Fruit fly (Drosophila melanogaster): ENCODE measurements around the gene CG15695.
A peak's percentile ranks its signal among the peaks of the same experiment; 100 is the strongest.

CG15695 gene

DNA sequence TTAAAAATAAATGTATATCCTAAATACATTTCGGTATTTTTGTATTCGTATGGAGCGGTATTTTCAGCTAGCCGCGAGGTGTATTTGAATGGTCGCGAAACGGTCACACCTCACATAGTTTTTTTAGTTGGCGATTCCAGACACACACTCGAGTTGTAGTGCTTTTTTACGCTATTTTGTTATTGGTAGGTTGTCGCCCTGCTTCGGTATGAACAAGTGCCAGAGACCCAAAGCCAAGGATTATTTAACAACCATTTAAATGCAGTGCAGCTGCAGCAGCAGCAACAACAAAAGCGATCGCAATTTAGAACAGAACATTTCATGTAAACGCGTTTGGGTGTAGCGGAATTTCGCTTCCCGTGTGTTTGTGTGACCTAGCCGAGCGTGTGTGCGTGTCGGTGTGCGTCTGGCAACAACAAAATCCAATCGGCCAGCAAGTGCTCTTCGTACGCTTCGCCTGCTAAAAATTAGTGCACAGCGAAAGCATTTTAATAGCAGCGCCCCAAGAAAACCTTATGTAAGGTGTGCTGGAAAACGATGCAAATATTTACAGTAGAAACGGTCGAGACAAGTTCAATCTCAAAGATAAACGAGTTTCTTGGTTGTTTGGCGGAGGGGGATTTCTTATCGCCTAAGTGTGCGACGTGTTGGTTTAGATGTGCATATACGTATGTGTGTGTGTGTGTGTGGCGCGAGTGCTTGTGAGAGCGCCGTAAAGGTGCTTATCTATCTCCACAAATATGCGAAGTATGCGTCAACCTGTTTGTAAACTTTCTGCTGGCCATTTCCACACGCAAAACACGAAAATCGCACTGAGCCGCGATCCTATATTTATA is 9.0 kb upstream of the CG15695 start, which contains the start of gene Synd (continued):
- TF ChIP-seq CG2116 (GFP tag; optimal IDR thresholded peaks at IDR 0.05) = no peak
- TF ChIP-seq Atf-2 (GFP tag; optimal IDR thresholded peaks at IDR 0.05) = no peak
- TF ChIP-seq shn (GFP tag; optimal IDR thresholded peaks at IDR 0.05) = no peak
- no peak for TF ChIP-seq cas (GFP tag; IDR thresholded peaks at IDR 0.05)
- TF ChIP-seq CG11695 (GFP tag; IDR thresholded peaks at IDR 0.05) = 0 out of 3 replicates have a peak, but pooled peaks have one; percentile 31
- TF ChIP-seq fu2 (GFP tag; optimal IDR thresholded peaks at IDR 0.05) = no peak
- no peak for TF ChIP-seq CG30431 (GFP tag; optimal IDR thresholded peaks at IDR 0.05)
- no peak for TF ChIP-seq pan (optimal IDR thresholded peaks at IDR 0.05)
- TF ChIP-seq pan (GFP tag; optimal IDR thresholded peaks at IDR 0.05 in 1 of 2, IDR thresholded peaks at IDR 0.05 in 1 of 2) = no peak
- no peak for TF ChIP-seq CG6765 (GFP tag; optimal IDR thresholded peaks at IDR 0.05)
- no peak for TF ChIP-seq Bteb2 (GFP tag; optimal IDR thresholded peaks at IDR 0.05)
- peak in 1 of 2 experiments; percentile 31 for TF ChIP-seq Eip74EF (GFP tag; optimal IDR thresholded peaks at IDR 0.05)
- TF ChIP-seq cwo (GFP tag; optimal IDR thresholded peaks at IDR 0.05) = peak; percentile 35
- peak; percentile 79 for TF ChIP-seq CG10431 (GFP tag; optimal IDR thresholded peaks at IDR 0.05)

- peak in 1 of 2 experiments; percentile 11 for TF ChIP-seq crp (GFP tag; optimal IDR thresholded peaks at IDR 0.05)
- TF ChIP-seq Myb (GFP tag; optimal IDR thresholded peaks at IDR 0.05) = peak; percentile 2
- no peak for TF ChIP-seq CG6654 (GFP tag; optimal IDR thresholded peaks at IDR 0.05)
- TF ChIP-seq zf30C (GFP tag; optimal IDR thresholded peaks at IDR 0.05) = peak; percentile 62
- no peak for TF ChIP-seq CTCF (GFP tag; optimal IDR thresholded peaks at IDR 0.05)
- no peak for TF ChIP-seq Camta (GFP tag; optimal IDR thresholded peaks at IDR 0.05)
- TF ChIP-seq ind (GFP tag; optimal IDR thresholded peaks at IDR 0.05) = peak; percentile 46
- TF ChIP-seq Hand (GFP tag; optimal IDR thresholded peaks at IDR 0.05) = no peak
- no peak for TF ChIP-seq HmgZ (tag; optimal IDR thresholded peaks at IDR 0.05)
- no peak for TF ChIP-seq CG13296 (GFP tag; optimal IDR thresholded peaks at IDR 0.05)
- TF ChIP-seq Chrac-16 (GFP tag; optimal IDR thresholded peaks at IDR 0.05) = peak; percentile 10
- TF ChIP-seq unpg (GFP tag; optimal IDR thresholded peaks at IDR 0.05) = peak; percentile 33
- peak; percentile 10 for TF ChIP-seq gsb-n (tag; optimal IDR thresholded peaks at IDR 0.05)
- no peak for TF ChIP-seq chm (GFP tag; IDR thresholded peaks at IDR 0.05)
- no peak for TF ChIP-seq mam (GFP tag; optimal IDR thresholded peaks at IDR 0.05)
- peak; percentile 54 for TF ChIP-seq Xbp1 (GFP tag; optimal IDR thresholded peaks at IDR 0.05)
- TF ChIP-seq BtbVII (GFP tag; optimal IDR thresholded peaks at IDR 0.05) = no peak
- no peak for TF ChIP-seq CG3847 (GFP tag; IDR thresholded peaks at IDR 0.05)
- TF ChIP-seq nau (GFP tag; optimal IDR thresholded peaks at IDR 0.05) = no peak
- TF ChIP-seq tio (GFP tag; optimal IDR thresholded peaks at IDR 0.05) = peak; percentile 7
- no peak for TF ChIP-seq CG10462 (GFP tag; optimal IDR thresholded peaks at IDR 0.05)
- TF ChIP-seq CG2889 (GFP tag; IDR thresholded peaks at IDR 0.05) = 0 out of 3 replicates have a peak, but pooled peaks have one; percentile 17
- TF ChIP-seq z (GFP tag; IDR thresholded peaks at IDR 0.05) = peak; percentile 83
- 0 out of 2 replicates have a peak, but pooled peaks have one; percentile 12 for TF ChIP-seq Ada2b (GFP tag; IDR thresholded peaks at IDR 0.05)
- TF ChIP-seq chn (GFP tag; optimal IDR thresholded peaks at IDR 0.05) = peak; percentile 22
- peak; percentile 46 for TF ChIP-seq CG15269 (tag; optimal IDR thresholded peaks at IDR 0.05)
- no peak for TF ChIP-seq amos (GFP tag; IDR thresholded peaks at IDR 0.05; ENCODE audit: partially characterized antibody)
- peak; percentile 21 for TF ChIP-seq CoRest (tag; optimal IDR thresholded peaks at IDR 0.05)
- no peak for TF ChIP-seq CG13123 (GFP tag; optimal IDR thresholded peaks at IDR 0.05)
- TF ChIP-seq Dek (tag; optimal IDR thresholded peaks at IDR 0.05) = no peak
- TF ChIP-seq CG9876 (GFP tag; optimal IDR thresholded peaks at IDR 0.05) = no peak
- TF ChIP-seq tx (GFP tag; optimal IDR thresholded peaks at IDR 0.05) = peak; percentile 40
- TF ChIP-seq Sox102F (GFP tag; optimal IDR thresholded peaks at IDR 0.05) = peak; percentile 61
- TF ChIP-seq CG6254 (GFP tag; optimal IDR thresholded peaks at IDR 0.05) = no peak
- peak in 1 of 2 experiments; percentile 55 for TF ChIP-seq bsh (GFP tag; optimal IDR thresholded peaks at IDR 0.05)
These were observed 8.3 kb upstream of the CG15695 start for dm6 chr3R:20833664-20834063.
